Worm (Caenorhabditis elegans) whole organism, L4/young adult: ENCODE data around the gene catp-8.

Source experiments
- dao-5 ChIP-seq: sonication (generic microtip); optimal IDR thresholded peaks from 2 replicates; lab custom pipeline; 2016; ENCODE audit warnings: missing genotype, missing genetic modification characterization, moderate library complexity, missing compliant biosample characterization
- him-1 ChIP-seq: sonication (generic microtip); optimal IDR thresholded peaks from 2 replicates; lab custom pipeline; 2016; ENCODE audit warnings: missing genotype, missing genetic modification reagents, missing genetic modification characterization, missing compliant biosample characterization

DNA sequence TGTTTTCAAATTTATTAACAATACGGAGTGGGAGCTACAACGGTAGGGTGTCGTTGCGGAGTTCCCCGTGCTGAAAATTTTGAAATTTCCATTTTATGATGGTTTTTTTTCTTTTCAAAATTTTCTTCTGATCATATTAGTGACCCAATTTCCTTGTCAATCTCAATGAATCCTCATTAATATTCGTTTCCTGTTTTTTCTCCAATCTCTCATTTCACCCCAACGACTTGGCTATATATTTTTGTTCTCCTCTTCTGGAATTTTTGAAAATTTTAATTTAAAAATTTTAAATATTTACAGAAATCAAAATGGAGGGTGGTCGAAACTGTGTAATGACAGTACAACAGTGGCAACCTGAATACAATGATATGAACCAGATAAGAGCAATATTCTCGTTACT lies 19.4 kb downstream of the catp-8 start, which contains the start of gene npr-3:
- TF ChIP-seq him-1 (tag; lab: Kevin White, UChicago) (no peak), dao-5 (tag; lab: Kevin White, UChicago) (no peak)
